Fruit fly (Drosophila melanogaster) Kc167 (cell line): ENCODE measurements around the gene CG1738.

ENCODE experiments used
- Myc ChIP-seq: fragments of >200 bp; optimal IDR thresholded peaks from 2 replicates; lab custom pipeline; 2017; ENCODE audit warnings: missing external identifiers
- insv ChIP-seq: fragments of >200 bp; optimal IDR thresholded peaks from 3 replicates; lab custom pipeline; 2018; ENCODE audit warnings: missing external identifiers
- psq ChIP-seq: fragments of >200 bp; optimal IDR thresholded peaks from 2 replicates; lab custom pipeline; 2017; ENCODE audit warnings: missing external identifiers
- ttk ChIP-seq: sonication (Bioruptor generic); optimal IDR thresholded peaks from 2 replicates; lab custom pipeline; 2017; ENCODE audit warnings: missing external identifiers

dm6 chrX:11370792-11371191, 21.9 kb downstream of the CG1738 start:
- TF ChIP-seq ttk (lab: Kevin White, UChicago) (no peak), insv (lab: Kevin White, UChicago) (no peak), psq (no peak), Myc (lab: Kevin White, UChicago) (no peak)
